Worm (Caenorhabditis elegans): ENCODE results near the gene parn-2.

DNA sequence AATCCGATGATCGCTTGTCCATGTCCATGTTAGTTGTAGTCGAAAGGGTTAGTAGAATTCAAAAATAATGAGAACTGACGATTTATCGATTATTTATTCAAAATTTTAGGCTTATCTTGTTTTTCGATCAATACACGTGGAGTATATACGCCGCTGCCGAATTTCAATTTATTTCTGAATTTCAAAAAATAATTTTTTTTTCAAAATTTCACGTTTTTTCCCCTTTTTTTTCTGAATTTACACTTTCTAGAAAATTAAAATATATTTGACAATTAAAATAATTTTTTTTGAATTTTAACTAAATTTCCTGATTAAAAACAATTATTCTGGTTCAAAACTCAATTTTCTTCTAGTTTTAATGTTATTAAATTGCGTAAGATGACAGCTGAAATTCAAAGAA lies 45.9 kb upstream of the parn-2 start, which contains the start of gene C50E10.1:
- no peak for TF ChIP-seq pha-4 (tag; optimal IDR thresholded peaks at IDR 0.05)
- no peak for TF ChIP-seq lin-13 (tag; optimal IDR thresholded peaks at IDR 0.05)
- TF ChIP-seq elt-1 (tag; optimal IDR thresholded peaks at IDR 0.05; ENCODE audit: borderline replicate concordance, insufficient read depth), result no peak
- no peak for TF ChIP-seq nhr-76 (tag; optimal IDR thresholded peaks at IDR 0.05)
- TF ChIP-seq snpc-4 (tag; optimal IDR thresholded peaks at IDR 0.05), result no peak
- TF ChIP-seq nhr-12 (tag; optimal IDR thresholded peaks at IDR 0.05), result no peak
- no peak for TF ChIP-seq ztf-11 (tag; optimal IDR thresholded peaks at IDR 0.05)
